Fruit fly (Drosophila melanogaster) whole organism, embryonic: ENCODE data around the gene Socs36E.

Experiments used
- Antp ChIP-seq: fragments of 200-800 bp; sonication (Bioruptor generic); optimal IDR thresholded peaks from 3 replicates; lab custom pipeline; 2016; ENCODE audit warnings: missing biosample characterization, missing genetic modification characterization
- Asciz ChIP-seq: fragments of 200-800 bp; sonication (Bioruptor generic); optimal IDR thresholded peaks from 2 replicates; lab custom pipeline; 2017; ENCODE audit warnings: missing biosample characterization, mild to moderate bottlenecking, missing genetic modification characterization, missing genetic modification reagents
- Atf-2 ChIP-seq: fragments of 200-800 bp; sonication (Bioruptor generic); optimal IDR thresholded peaks from 2 replicates; lab custom pipeline; 2016; ENCODE audit warnings: missing biosample characterization, missing genetic modification characterization
- B-H1 ChIP-seq: fragments of 200-800 bp; sonication (Bioruptor generic); IDR thresholded peaks from 3 replicates; pipeline ENCODE4 v1.3.6; 2022; ENCODE audit warnings: missing biosample characterization, missing genetic modification characterization
- CG1024 ChIP-seq: fragments of 200-800 bp; sonication (Bioruptor generic); IDR thresholded peaks from 2 replicates; pipeline ENCODE4 v1.3.6; 2022; ENCODE audit warnings: missing biosample characterization, missing genetic modification characterization
- CG10274 ChIP-seq: fragments of 200-800 bp; sonication (Bioruptor generic); optimal IDR thresholded peaks from 3 replicates; lab custom pipeline; 2017; ENCODE audit warnings: missing biosample characterization, mild to moderate bottlenecking, missing genetic modification characterization
- CG10959 ChIP-seq: fragments of 200-800 bp; sonication (Bioruptor generic); IDR thresholded peaks from 2 replicates; pipeline ENCODE4 v1.3.6; 2022; ENCODE audit warnings: missing biosample characterization, missing genetic modification characterization
- CG11560 ChIP-seq: fragments of 200-800 bp; sonication (Bioruptor generic); IDR thresholded peaks from 3 replicates; pipeline ENCODE4 v1.3.6; 2022; ENCODE audit warnings: missing biosample characterization, missing genetic modification characterization
- CG12071 ChIP-seq: fragments of 200-800 bp; sonication (Bioruptor generic); optimal IDR thresholded peaks from 3 replicates; lab custom pipeline; 2018; ENCODE audit warnings: missing biosample characterization, mild to moderate bottlenecking, missing genetic modification characterization
- CG12104 ChIP-seq: fragments of 200-800 bp; sonication (Bioruptor generic); optimal IDR thresholded peaks from 3 replicates; lab custom pipeline; 2016; ENCODE audit warnings: missing biosample characterization, missing genetic modification characterization
- CG1233 ChIP-seq: fragments of 200-800 bp; sonication (Bioruptor generic); optimal IDR thresholded peaks from 4 replicates; lab custom pipeline; 2018; ENCODE audit warnings: missing biosample characterization, mild to moderate bottlenecking, missing genetic modification characterization
- CG12659 ChIP-seq: fragments of 200-800 bp; sonication (Bioruptor generic); optimal IDR thresholded peaks from 3 replicates; lab custom pipeline; 2017; ENCODE audit warnings: mild to moderate bottlenecking, missing biosample characterization, missing genetic modification reagents, missing genetic modification characterization
- CG13296 ChIP-seq: fragments of 200-800 bp; sonication (Bioruptor generic); optimal IDR thresholded peaks from 3 replicates; lab custom pipeline; 2018; ENCODE audit warnings: missing biosample characterization, mild to moderate bottlenecking, missing genetic modification characterization
- CG13624 ChIP-seq: fragments of 200-800 bp; sonication (Bioruptor generic); optimal IDR thresholded peaks from 2 replicates; lab custom pipeline; 2016; ENCODE audit warnings: missing biosample characterization, missing genetic modification characterization
- CG15514 ChIP-seq: fragments of 200-800 bp; sonication (Bioruptor generic); optimal IDR thresholded peaks from 3 replicates; lab custom pipeline; 2017; ENCODE audit warnings: missing biosample characterization, missing genetic modification characterization, mild to moderate bottlenecking, moderate library complexity, missing genetic modification reagents
- CG1602 ChIP-seq: fragments of 200-800 bp; sonication (Bioruptor generic); optimal IDR thresholded peaks from 3 replicates; lab custom pipeline; 2016; ENCODE audit warnings: missing biosample characterization, missing genetic modification characterization
- CG17568 ChIP-seq: fragments of 200-800 bp; sonication (Bioruptor generic); optimal IDR thresholded peaks from 2 replicates; lab custom pipeline; 2018; ENCODE audit warnings: missing biosample characterization, mild to moderate bottlenecking, missing genetic modification characterization, moderate library complexity
- CG17612 ChIP-seq: fragments of 200-800 bp; sonication (Bioruptor generic); IDR thresholded peaks from 2 replicates; pipeline ENCODE4 v1.3.6; 2022; ENCODE audit warnings: missing biosample characterization, missing genetic modification characterization
- CG18011 ChIP-seq: fragments of 200-800 bp; sonication (Bioruptor generic); optimal IDR thresholded peaks from 2 replicates; lab custom pipeline; 2017; ENCODE audit warnings: missing biosample characterization, missing genetic modification characterization, mild to moderate bottlenecking, moderate library complexity, missing genotype
- CG18476 ChIP-seq: fragments of 200-800 bp; sonication (Bioruptor generic); optimal IDR thresholded peaks from 2 replicates; lab custom pipeline; 2016; ENCODE audit warnings: missing biosample characterization, mild to moderate bottlenecking, missing genetic modification characterization
- CG33213 ChIP-seq: fragments of 200-800 bp; sonication (Bioruptor generic); optimal IDR thresholded peaks from 3 replicates; lab custom pipeline; 2016; ENCODE audit warnings: missing biosample characterization, missing genetic modification characterization
- CG34376 ChIP-seq: fragments of 200-800 bp; sonication (Bioruptor generic); optimal IDR thresholded peaks from 2 replicates; lab custom pipeline; 2018; ENCODE audit warnings: missing biosample characterization, mild to moderate bottlenecking, missing genetic modification characterization
- CG34422 ChIP-seq: fragments of 200-800 bp; sonication (Bioruptor generic); IDR thresholded peaks from 3 replicates; pipeline ENCODE4 v1.3.6; 2022; ENCODE audit warnings: missing biosample characterization, missing genetic modification characterization
- CG43689 ChIP-seq: fragments of 200-800 bp; sonication (Bioruptor generic); IDR thresholded peaks from 2 replicates; pipeline ENCODE4 v1.3.6; 2022; ENCODE audit warnings: missing biosample characterization, missing genetic modification characterization
- CG4854 ChIP-seq: fragments of 200-800 bp; sonication (Bioruptor generic); optimal IDR thresholded peaks from 2 replicates; lab custom pipeline; 2016; ENCODE audit warnings: missing biosample characterization, missing genetic modification characterization, inconsistent platforms
- CG5180 ChIP-seq: fragments of 200-800 bp; sonication (Bioruptor generic); optimal IDR thresholded peaks from 3 replicates; lab custom pipeline; 2017; ENCODE audit warnings: missing biosample characterization, missing genetic modification characterization, mild to moderate bottlenecking, moderate library complexity, missing genetic modification reagents
- CG6175 ChIP-seq: fragments of 200-800 bp; sonication (Bioruptor generic); IDR thresholded peaks from 3 replicates; pipeline ENCODE4 v1.3.6; 2022; ENCODE audit warnings: missing biosample characterization, missing genetic modification characterization
- CG7271 ChIP-seq: fragments of 200-800 bp; sonication (Bioruptor generic); optimal IDR thresholded peaks from 2 replicates; lab custom pipeline; 2018; ENCODE audit warnings: missing biosample characterization, mild to moderate bottlenecking, missing genetic modification characterization, moderate library complexity
- CG7372 ChIP-seq: fragments of 200-800 bp; sonication (Bioruptor generic); IDR thresholded peaks from 2 replicates; pipeline ENCODE4 v1.3.6; 2022; ENCODE audit warnings: missing biosample characterization, missing genetic modification characterization
- CTCF ChIP-seq: fragments of 200-800 bp; sonication (Bioruptor generic); optimal IDR thresholded peaks from 2 replicates; lab custom pipeline; 2017; ENCODE audit warnings: missing biosample characterization, mild to moderate bottlenecking, missing genetic modification characterization, moderate library complexity
- D19A ChIP-seq: fragments of 200-800 bp; optimal IDR thresholded peaks from 3 replicates; lab custom pipeline; 2019; ENCODE audit warnings: missing biosample characterization, mild to moderate bottlenecking, missing genetic modification characterization, moderate library complexity
- Dfd ChIP-seq, 2 experiments: fragments of >200 bp; optimal IDR thresholded peaks; 2 replicates each; lab custom pipeline; 2017; ENCODE audit warnings: missing biosample characterization in 2 of 2, missing genetic modification characterization in 2 of 2
- Drgx ChIP-seq: fragments of 200-800 bp; sonication (Bioruptor generic); IDR thresholded peaks from 2 replicates; pipeline ENCODE4 v1.3.6; 2022; ENCODE audit warnings: missing biosample characterization, missing genetic modification characterization
- Elba2 ChIP-seq: fragments of 200-800 bp; sonication (Bioruptor generic); optimal IDR thresholded peaks from 3 replicates; lab custom pipeline; 2016; ENCODE audit warnings: missing biosample characterization, missing genetic modification characterization
- Fer1 ChIP-seq: fragments of 200-800 bp; sonication (Bioruptor generic); optimal IDR thresholded peaks from 2 replicates; lab custom pipeline; 2017; ENCODE audit warnings: missing biosample characterization, mild to moderate bottlenecking, missing genetic modification characterization
- HLHmδ ChIP-seq: fragments of 200-800 bp; sonication (Bioruptor generic); optimal IDR thresholded peaks from 2 replicates; lab custom pipeline; 2018; ENCODE audit warnings: missing biosample characterization, mild to moderate bottlenecking, missing genetic modification characterization, moderate library complexity
- Hr3 ChIP-seq: fragments of 200-800 bp; sonication (Bioruptor generic); optimal IDR thresholded peaks from 3 replicates; lab custom pipeline; 2016; ENCODE audit warnings: missing biosample characterization, missing genetic modification characterization
- NFAT ChIP-seq: fragments of 200-800 bp; sonication (Bioruptor generic); IDR thresholded peaks from 2 replicates; pipeline ENCODE4 v1.3.6; 2022; ENCODE audit warnings: missing biosample characterization, missing genetic modification characterization
- Optix ChIP-seq: fragments of 200-800 bp; sonication (Bioruptor generic); IDR thresholded peaks from 3 replicates; pipeline ENCODE4 v1.3.6; 2022; ENCODE audit warnings: missing biosample characterization, missing genetic modification characterization
- TFAM ChIP-seq: fragments of 200-800 bp; sonication (Bioruptor generic); optimal IDR thresholded peaks from 2 replicates; lab custom pipeline; 2017; ENCODE audit warnings: missing biosample characterization, missing genetic modification characterization, inconsistent platforms
- ab ChIP-seq: fragments of 200-800 bp; sonication (Bioruptor generic); optimal IDR thresholded peaks from 2 replicates; lab custom pipeline; 2016; ENCODE audit warnings: missing biosample characterization, missing genetic modification characterization
- aop ChIP-seq: fragments of 200-800 bp; sonication (Bioruptor generic); IDR thresholded peaks from 2 replicates; pipeline ENCODE4 v1.3.6; 2022; ENCODE audit warnings: missing biosample characterization, missing genetic modification characterization
- ash1 ChIP-seq: fragments of 200-800 bp; sonication (Bioruptor generic); optimal IDR thresholded peaks from 2 replicates; lab custom pipeline; 2018; ENCODE audit warnings: missing biosample characterization, mild to moderate bottlenecking, missing genetic modification characterization
- cato ChIP-seq: fragments of 200-800 bp; sonication (Bioruptor generic); optimal IDR thresholded peaks from 2 replicates; lab custom pipeline; 2016; ENCODE audit warnings: missing biosample characterization, missing genetic modification characterization, borderline replicate concordance
- cg ChIP-seq: fragments of 200-800 bp; sonication (Bioruptor generic); optimal IDR thresholded peaks from 3 replicates; lab custom pipeline; 2019; ENCODE audit warnings: missing biosample characterization, mild to moderate bottlenecking, missing genetic modification characterization, moderate library complexity
- cwo ChIP-seq: fragments of 200-800 bp; sonication (Bioruptor generic); optimal IDR thresholded peaks from 3 replicates; lab custom pipeline; 2017; ENCODE audit warnings: missing biosample characterization, missing genetic modification characterization, mild to moderate bottlenecking, moderate library complexity, missing genetic modification reagents
- dan ChIP-seq: fragments of 200-800 bp; sonication (Bioruptor generic); IDR thresholded peaks from 2 replicates; pipeline ENCODE4 v1.3.6; 2022; ENCODE audit warnings: missing biosample characterization, missing genetic modification characterization
- p53 ChIP-seq: fragments of 200-800 bp; sonication (Bioruptor generic); optimal IDR thresholded peaks from 2 replicates; lab custom pipeline; 2016; ENCODE audit warnings: missing biosample characterization, missing genetic modification characterization
- phol ChIP-seq: fragments of 200-800 bp; sonication (Bioruptor generic); optimal IDR thresholded peaks from 3 replicates; lab custom pipeline; 2018; ENCODE audit warnings: missing biosample characterization, mild to moderate bottlenecking, missing genetic modification characterization, moderate library complexity
- sima ChIP-seq: fragments of 200-800 bp; sonication (Bioruptor generic); optimal IDR thresholded peaks from 2 replicates; lab custom pipeline; 2016; ENCODE audit warnings: missing biosample characterization, missing genetic modification characterization
- sr ChIP-seq: fragments of 200-800 bp; sonication (Bioruptor generic); IDR thresholded peaks from 3 replicates; pipeline ENCODE4 v1.3.6; 2022; ENCODE audit warnings: missing biosample characterization, missing genetic modification characterization
- zen2 ChIP-seq: fragments of 200-800 bp; sonication (Bioruptor generic); IDR thresholded peaks from 3 replicates; pipeline ENCODE4 v1.3.6; 2022; ENCODE audit warnings: missing biosample characterization, missing genetic modification characterization; ENCODE audit not compliant: partially characterized antibody

Gene Socs36E

DNA sequence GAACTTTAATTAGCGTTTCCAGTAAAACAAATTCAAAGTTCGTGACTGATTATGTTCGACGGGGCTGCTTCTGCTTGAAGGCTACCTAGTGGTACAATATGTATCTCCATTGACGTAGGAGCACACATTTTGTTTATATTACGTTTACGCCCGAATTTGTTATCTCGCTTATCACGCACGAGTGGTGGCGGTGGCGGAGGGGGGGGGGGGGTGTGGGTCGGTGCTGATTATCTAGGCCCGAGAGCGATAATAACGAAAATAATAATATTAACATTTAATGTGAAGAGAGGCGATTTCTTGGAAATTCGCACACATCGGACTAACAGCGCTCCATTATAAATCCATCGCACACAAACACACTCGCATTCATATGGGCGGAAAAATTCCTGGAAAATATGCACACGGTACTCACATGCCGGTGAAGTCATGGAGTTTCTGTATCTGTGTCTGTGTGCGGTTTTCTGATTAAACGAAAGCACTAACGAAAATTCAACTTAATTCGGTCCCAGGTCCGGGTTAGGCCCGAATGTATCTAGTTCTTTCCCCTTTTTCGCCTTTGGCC, 4.6 kb downstream of the Socs36E start (continued):
- TF ChIP-seq aop (GFP tag; lab: Robert Waterston, UW) (no peak), TFAM (GFP tag; lab: Kevin White, UChicago) (no peak), Atf-2 (GFP tag; lab: Kevin White, UChicago) (no peak), CG1233 (GFP tag; lab: Kevin White, UChicago) (peak; percentile 12), Elba2 (GFP tag; lab: Kevin White, UChicago) (no peak), CG10959 (GFP tag; lab: Robert Waterston, UW) (no peak), CG13296 (GFP tag; lab: Kevin White, UChicago) (no peak), Hr3 (GFP tag; lab: Kevin White, UChicago) (no peak), sr (no peak), CG18011 (GFP tag; lab: Kevin White, UChicago) (no peak), CG10274 (GFP tag; lab: Kevin White, UChicago) (no peak), sima (GFP tag; lab: Kevin White, UChicago) (no peak), CG15514 (GFP tag; lab: Kevin White, UChicago) (no peak), Fer1 (GFP tag; lab: Kevin White, UChicago) (peak; percentile 34), CG7372 (no peak), dan (GFP tag; lab: Robert Waterston, UW) (no peak), ab (GFP tag; lab: Kevin White, UChicago) (no peak), CG12659 (GFP tag; lab: Kevin White, UChicago) (no peak), CG18476 (GFP tag; lab: Kevin White, UChicago) (no peak), Drgx (GFP tag; lab: Robert Waterston, UW) (no peak), phol (tag; lab: Kevin White, UChicago) (no peak), CG17568 (GFP tag; lab: Kevin White, UChicago) (no peak), CG11560 (tag; lab: Robert Waterston, UW) (no peak), CG34422 (GFP tag; lab: Robert Waterston, UW) (no peak), CG12071 (GFP tag; lab: Kevin White, UChicago) (no peak), CG1602 (GFP tag; lab: Kevin White, UChicago) (no peak), CG1024 (GFP tag; lab: Robert Waterston, UW) (no peak), Optix (GFP tag; lab: Robert Waterston, UW) (no peak), zen2 (GFP tag; lab: Robert Waterston, UW) (no peak), NFAT (GFP tag; lab: Robert Waterston, UW) (no peak), CG7271 (no peak), Asciz (GFP tag; lab: Kevin White, UChicago) (no peak), cg (GFP tag; lab: Kevin White, UChicago) (peak; percentile 16), CG5180 (GFP tag; lab: Kevin White, UChicago) (no peak), CTCF (GFP tag; lab: Kevin White, UChicago) (no peak), CG6175 (GFP tag; lab: Robert Waterston, UW) (no peak), CG43689 (no peak), cato (GFP tag; lab: Kevin White, UChicago) (no peak), p53 (GFP tag; lab: Kevin White, UChicago) (no peak), CG17612 (GFP tag; lab: Robert Waterston, UW) (no peak), CG13624 (GFP tag; lab: Kevin White, UChicago) (no peak), HLHmδ (GFP tag; lab: Kevin White, UChicago) (no peak), B-H1 (no peak), Antp (GFP tag; lab: Kevin White, UChicago) (no peak), Dfd (GFP tag; optimal IDR thresholded peaks at IDR 0.05; lab: Kevin White, UChicago) (no peak), cwo (GFP tag; lab: Kevin White, UChicago) (peak; percentile 88), ash1 (GFP tag; lab: Kevin White, UChicago) (no peak), D19A (tag; lab: Kevin White, UChicago) (no peak), CG4854 (GFP tag; lab: Kevin White, UChicago) (no peak), CG33213 (GFP tag; lab: Kevin White, UChicago) (no peak), CG34376 (GFP tag; lab: Kevin White, UChicago) (peak; percentile 89), CG12104 (GFP tag; lab: Kevin White, UChicago) (no peak)
